Fruit fly (Drosophila melanogaster): ENCODE results near the gene Prps.
A peak's percentile ranks its signal among the peaks of the same experiment; 100 is the strongest.

The Prps gene

DNA sequence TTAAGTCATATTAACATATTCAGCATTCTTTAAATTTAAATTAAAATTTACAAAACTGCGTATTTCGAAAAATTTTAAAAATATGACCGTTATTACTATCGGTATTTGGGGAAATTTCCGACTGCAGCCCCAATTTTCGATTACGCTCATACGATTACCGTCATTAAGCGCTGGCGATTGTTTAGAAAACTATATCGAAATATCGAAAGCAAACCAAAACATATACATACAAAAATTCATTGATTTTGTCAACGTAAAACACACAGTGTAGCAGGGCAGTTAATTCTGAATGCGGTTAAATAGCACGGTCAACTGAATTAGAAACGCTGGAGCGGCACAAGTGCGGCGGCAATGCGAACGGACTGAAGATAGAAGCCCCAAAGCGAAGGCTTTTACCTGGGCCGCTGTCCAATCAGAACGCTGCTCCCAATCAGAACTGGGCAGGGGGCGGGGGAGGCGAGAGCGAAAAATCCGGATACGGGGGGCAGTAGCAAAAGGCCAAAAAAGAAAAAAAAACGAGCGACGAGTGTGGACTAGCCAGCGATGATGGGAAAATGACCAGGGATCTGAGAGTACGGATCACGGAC lies 7.8 kb upstream of the Prps start, which contains the start of gene CG16711 (continued):
- TF ChIP-seq ERR (GFP tag; optimal IDR thresholded peaks at IDR 0.05) = no peak
- peak; percentile 92 for TF ChIP-seq hbn (GFP tag; IDR thresholded peaks at IDR 0.05; ENCODE audit: partially characterized antibody)
- TF ChIP-seq B-H1 (GFP tag; IDR thresholded peaks at IDR 0.05) = no peak
- no peak for TF ChIP-seq eyg (GFP tag; optimal IDR thresholded peaks at IDR 0.05)
- TF ChIP-seq CG2712 (tag; optimal IDR thresholded peaks at IDR 0.05) = peak; percentile 15
- no peak for TF ChIP-seq Dfd (GFP tag; optimal IDR thresholded peaks at IDR 0.05)
- TF ChIP-seq CG6175 (GFP tag; IDR thresholded peaks at IDR 0.05) = no peak
- TF ChIP-seq CG8089 (GFP tag; optimal IDR thresholded peaks at IDR 0.05) = no peak
- TF ChIP-seq sc (optimal IDR thresholded peaks at IDR 0.05) = no peak
- TF ChIP-seq sc (GFP tag; optimal IDR thresholded peaks at IDR 0.05) = no peak
- TF ChIP-seq Dip2 (GFP tag; IDR thresholded peaks at IDR 0.05) = no peak
- TF ChIP-seq CG7786 (GFP tag; optimal IDR thresholded peaks at IDR 0.05) = no peak
- no peak for TF ChIP-seq cato (GFP tag; optimal IDR thresholded peaks at IDR 0.05; ENCODE audit: borderline replicate concordance)
- TF ChIP-seq scrt (GFP tag; optimal IDR thresholded peaks at IDR 0.05) = no peak
- TF ChIP-seq crc (GFP tag; optimal IDR thresholded peaks at IDR 0.05) = no peak
- TF ChIP-seq CG34422 (GFP tag; IDR thresholded peaks at IDR 0.05) = 0 out of 3 replicates have a peak, but pooled peaks have one; percentile 24
- TF ChIP-seq CG9932 (GFP tag; IDR thresholded peaks at IDR 0.05) = no peak
- TF ChIP-seq CG13624 (GFP tag; optimal IDR thresholded peaks at IDR 0.05) = no peak
- TF ChIP-seq CG9797 (GFP tag; optimal IDR thresholded peaks at IDR 0.05) = no peak
- TF ChIP-seq CG31388 (GFP tag; optimal IDR thresholded peaks at IDR 0.05) = no peak
- no peak for TF ChIP-seq dimm (GFP tag; IDR thresholded peaks at IDR 0.05)
- no peak for TF ChIP-seq pfk (GFP tag; optimal IDR thresholded peaks at IDR 0.05)
- TF ChIP-seq CG6683 (GFP tag; optimal IDR thresholded peaks at IDR 0.05) = no peak
- TF ChIP-seq NC2α (GFP tag; optimal IDR thresholded peaks at IDR 0.05) = no peak
- TF ChIP-seq Usf (GFP tag; optimal IDR thresholded peaks at IDR 0.05) = no peak
- TF ChIP-seq tgo (GFP tag; IDR thresholded peaks at IDR 0.05) = no peak
- TF ChIP-seq zen (tag; optimal IDR thresholded peaks at IDR 0.05) = peak; percentile 21
- TF ChIP-seq Ptx1 (GFP tag; IDR thresholded peaks at IDR 0.05) = no peak
- TF ChIP-seq CG18011 (GFP tag; optimal IDR thresholded peaks at IDR 0.05) = no peak
- TF ChIP-seq jing (GFP tag; optimal IDR thresholded peaks at IDR 0.05) = no peak
- no peak for TF ChIP-seq CG5953 (GFP tag; IDR thresholded peaks at IDR 0.05)
- no peak for TF ChIP-seq CG11085 (GFP tag; IDR thresholded peaks at IDR 0.05)
- peak; percentile 96 for TF ChIP-seq bbx (GFP tag; IDR thresholded peaks at IDR 0.05; ENCODE audit: partially characterized antibody)
- TF ChIP-seq lola (GFP tag; optimal IDR thresholded peaks at IDR 0.05) = no peak
- TF ChIP-seq slbo (GFP tag; IDR thresholded peaks at IDR 0.05) = no peak
- no peak for TF ChIP-seq CG9437 (GFP tag; optimal IDR thresholded peaks at IDR 0.05)
- TF ChIP-seq D19B (GFP tag; optimal IDR thresholded peaks at IDR 0.05) = no peak
- no peak for TF ChIP-seq vfl (GFP tag; optimal IDR thresholded peaks at IDR 0.05)
- TF ChIP-seq CG2199 (GFP tag; IDR thresholded peaks at IDR 0.05) = no peak
- TF ChIP-seq GATAe (GFP tag; conservative IDR thresholded peaks at IDR 0.05) = no peak
- peak; percentile 90 for TF ChIP-seq sna (GFP tag; IDR thresholded peaks at IDR 0.05; ENCODE audit: partially characterized antibody)
- TF ChIP-seq knrl (GFP tag; IDR thresholded peaks at IDR 0.05; ENCODE audit: partially characterized antibody) = peak; percentile 90
- no peak for TF ChIP-seq Rfx (GFP tag; IDR thresholded peaks at IDR 0.05)
- TF ChIP-seq CG30431 (GFP tag; optimal IDR thresholded peaks at IDR 0.05) = no peak
- TF ChIP-seq cad (GFP tag; optimal IDR thresholded peaks at IDR 0.05) = no peak
- no peak for TF ChIP-seq CG7987 (GFP tag; optimal IDR thresholded peaks at IDR 0.05)
- TF ChIP-seq zen2 (GFP tag; IDR thresholded peaks at IDR 0.05; ENCODE audit: partially characterized antibody) = peak; percentile 94
- no peak for TF ChIP-seq lab (GFP tag; optimal IDR thresholded peaks at IDR 0.05)
- no peak for TF ChIP-seq row (GFP tag; IDR thresholded peaks at IDR 0.05)
- TF ChIP-seq hb (GFP tag; IDR thresholded peaks at IDR 0.05; ENCODE audit: partially characterized antibody) = peak; percentile 93
- no peak for TF ChIP-seq CG18262 (tag; optimal IDR thresholded peaks at IDR 0.05)

Measured in whole organism, embryonic.